Fruit fly (Drosophila melanogaster): ENCODE data around the gene Drsl6.

DNA sequence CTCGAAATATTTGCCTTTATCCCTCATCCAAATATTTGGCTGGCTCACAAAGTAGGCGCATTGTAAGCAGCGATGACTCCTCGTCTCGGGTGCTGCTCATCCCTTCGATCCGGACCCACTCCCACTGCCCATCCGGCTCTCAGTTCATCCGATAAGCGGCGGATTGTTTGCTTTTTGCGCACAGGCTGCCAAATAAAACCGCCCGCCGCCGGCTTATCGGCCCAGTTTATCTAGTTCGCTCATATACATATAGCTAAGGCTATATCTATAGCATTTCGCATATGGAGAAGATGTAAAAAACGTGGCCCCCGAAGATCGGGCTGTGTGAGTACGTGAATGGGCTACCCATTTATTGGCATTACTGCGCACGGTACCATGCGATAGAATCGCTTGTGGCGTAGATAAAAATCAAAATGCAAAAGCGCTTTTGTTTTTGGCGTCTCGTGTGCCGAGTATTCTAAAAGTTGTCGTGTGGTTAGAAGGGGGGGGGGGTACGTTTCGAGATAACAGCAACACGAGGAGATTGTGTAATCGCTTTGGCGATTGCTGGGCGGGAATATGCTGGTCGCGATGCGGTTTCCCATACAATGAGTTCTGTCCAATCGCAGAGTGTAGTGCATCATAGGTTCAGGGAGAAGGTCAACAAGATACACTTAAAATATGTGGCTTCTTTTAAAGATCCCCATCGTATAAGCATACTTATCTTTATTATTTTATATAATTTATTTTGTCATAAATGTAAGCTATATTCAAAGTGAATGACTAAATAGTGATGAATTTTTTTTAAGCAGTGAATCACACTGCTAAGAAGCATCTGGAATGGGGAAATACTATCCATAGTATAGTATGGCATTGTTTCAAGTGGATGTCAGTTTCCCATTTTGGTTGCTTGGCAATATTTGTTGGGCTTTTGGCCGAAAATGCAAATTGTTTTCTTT is 27.3 kb downstream of the Drsl6 start:
- TF ChIP-seq CG15710 (tag; optimal IDR thresholded peaks at IDR 0.05) (no peak), Ets98B (GFP tag; IDR thresholded peaks at IDR 0.05) (no peak), CG34367 (tag; optimal IDR thresholded peaks at IDR 0.05) (no peak), CG17806 (tag; optimal IDR thresholded peaks at IDR 0.05) (no peak), EcR (GFP tag; optimal IDR thresholded peaks at IDR 0.05) (no peak), CG14655 (GFP tag; optimal IDR thresholded peaks at IDR 0.05) (no peak), CG10348 (GFP tag; IDR thresholded peaks at IDR 0.05) (no peak), CG9948 (tag; optimal IDR thresholded peaks at IDR 0.05) (no peak), Pif1A (GFP tag; optimal IDR thresholded peaks at IDR 0.05) (no peak), fd96Ca (GFP tag; IDR thresholded peaks at IDR 0.05) (no peak), rn (GFP tag; IDR thresholded peaks at IDR 0.05) (no peak), CG12605 (GFP tag; IDR thresholded peaks at IDR 0.05) (no peak), Snoo (tag; optimal IDR thresholded peaks at IDR 0.05) (no peak), CG13204 (GFP tag; optimal IDR thresholded peaks at IDR 0.05) (no peak)
